Fruit fly (Drosophila melanogaster): ENCODE data around the gene Cubn2.

Cubn2 gene

dm6 chr3L:11819639-11820456 lies 5.3 kb upstream of the Cubn2 start (continued):
- peak; percentile 17 for TF ChIP-seq Oli (tag; optimal IDR thresholded peaks at IDR 0.05)
- TF ChIP-seq CG6272 (GFP tag; IDR thresholded peaks at IDR 0.05): no peak
- 0 out of 2 replicates have a peak, but pooled peaks have one; percentile 28 for TF ChIP-seq CG7372 (GFP tag; IDR thresholded peaks at IDR 0.05)
- TF ChIP-seq CG3838 (GFP tag; optimal IDR thresholded peaks at IDR 0.05): no peak
- no peak for TF ChIP-seq klu (GFP tag; IDR thresholded peaks at IDR 0.05)
- TF ChIP-seq slp2 (GFP tag; optimal IDR thresholded peaks at IDR 0.05): no peak
- no peak for TF ChIP-seq amos (GFP tag; IDR thresholded peaks at IDR 0.05; ENCODE audit: partially characterized antibody)
- TF ChIP-seq CG14667 (GFP tag; IDR thresholded peaks at IDR 0.05): no peak
- no peak for TF ChIP-seq schlank (tag; optimal IDR thresholded peaks at IDR 0.05)
- peak; percentile 56; the same call in 1 of the 2 replicates for TF ChIP-seq NFAT (GFP tag; IDR thresholded peaks at IDR 0.05)
- no peak for TF ChIP-seq CG3065 (GFP tag; optimal IDR thresholded peaks at IDR 0.05)
- TF ChIP-seq HLHmδ (GFP tag; optimal IDR thresholded peaks at IDR 0.05): peak; percentile 62
- TF ChIP-seq Ets65A (GFP tag): no peak

- TF ChIP-seq Dek (tag; optimal IDR thresholded peaks at IDR 0.05) (no peak), CG11504 (tag; optimal IDR thresholded peaks at IDR 0.05) (peak; percentile 99)
Observed at dm6 chr3L:11816641-11817040, 2.1 kb upstream of the Cubn2 start.

dm6 chr3L:11815220-11815797 lies 754 bp upstream of the Cubn2 start, which contains the start of gene CG14130:
CG14130 (plus strand) TSS chr3L:11815444.
- no peak for TF ChIP-seq az2 (GFP tag; optimal IDR thresholded peaks at IDR 0.05)
- peak; percentile 68; the same call in 1 of the 2 replicates for TF ChIP-seq CG42726 (GFP tag; IDR thresholded peaks at IDR 0.05; ENCODE audit: partially characterized antibody)
- TF ChIP-seq Opbp (GFP tag; IDR thresholded peaks at IDR 0.05; ENCODE audit: partially characterized antibody): peak; percentile 92
- TF ChIP-seq Bgb (GFP tag; IDR thresholded peaks at IDR 0.05; ENCODE audit: partially characterized antibody): peak; percentile 95
- TF ChIP-seq Jarid2 (GFP tag; optimal IDR thresholded peaks at IDR 0.05): no peak
- peak; percentile 86 for TF ChIP-seq mld (GFP tag; IDR thresholded peaks at IDR 0.05; ENCODE audit: partially characterized antibody)
- no peak for TF ChIP-seq CkIIα-i1 (GFP tag; IDR thresholded peaks at IDR 0.05)
- TF ChIP-seq Sin3A (optimal IDR thresholded peaks at IDR 0.05): peak; percentile 8
- peak; percentile 98 for TF ChIP-seq CG13287 (GFP tag; IDR thresholded peaks at IDR 0.05; ENCODE audit: partially characterized antibody)
- TF ChIP-seq klu (GFP tag; IDR thresholded peaks at IDR 0.05): no peak
- TF ChIP-seq CG3281 (GFP tag; optimal IDR thresholded peaks at IDR 0.05): no peak
- no peak for TF ChIP-seq CG17568 (GFP tag; optimal IDR thresholded peaks at IDR 0.05)
- TF ChIP-seq chn (GFP tag; optimal IDR thresholded peaks at IDR 0.05): no peak
- no peak for TF ChIP-seq CG6854 (GFP tag; optimal IDR thresholded peaks at IDR 0.05)
- peak; percentile 78 for TF ChIP-seq Myb (GFP tag; optimal IDR thresholded peaks at IDR 0.05)
- TF ChIP-seq nerfin-2 (GFP tag; IDR thresholded peaks at IDR 0.05; ENCODE audit: partially characterized antibody): peak; percentile 91
- TF ChIP-seq CG7987 (GFP tag; optimal IDR thresholded peaks at IDR 0.05): no peak
- no peak for TF ChIP-seq Ssrp (tag; optimal IDR thresholded peaks at IDR 0.05)
- peak; percentile 92 for TF ChIP-seq MBD-R2 (GFP tag; IDR thresholded peaks at IDR 0.05)
- TF ChIP-seq bcd (GFP tag; optimal IDR thresholded peaks at IDR 0.05): peak; percentile 76
- peak; percentile 95 for TF ChIP-seq oc (tag; optimal IDR thresholded peaks at IDR 0.05)
- peak; percentile 96 for TF ChIP-seq Dp (GFP tag; optimal IDR thresholded peaks at IDR 0.05)
- no peak for TF ChIP-seq Neu2 (GFP tag; optimal IDR thresholded peaks at IDR 0.05; ENCODE audit: borderline replicate concordance)
- no peak for TF ChIP-seq NC2β (GFP tag; optimal IDR thresholded peaks at IDR 0.05)
- no peak for TF ChIP-seq repo (GFP tag; optimal IDR thresholded peaks at IDR 0.05)
- TF ChIP-seq CG7839 (tag; optimal IDR thresholded peaks at IDR 0.05): no peak
- peak; percentile 91 for TF ChIP-seq Sry-δ (GFP tag; optimal IDR thresholded peaks at IDR 0.05)
- TF ChIP-seq unc-4 (GFP tag; IDR thresholded peaks at IDR 0.05; ENCODE audit: partially characterized antibody): peak; percentile 92
- no peak for TF ChIP-seq maf-S (GFP tag; optimal IDR thresholded peaks at IDR 0.05)
- peak; percentile 91 for TF ChIP-seq CG7963 (GFP tag; IDR thresholded peaks at IDR 0.05; ENCODE audit: partially characterized antibody)
- TF ChIP-seq jigr1 (GFP tag; IDR thresholded peaks at IDR 0.05): no peak
